Worm (Caenorhabditis elegans): ENCODE measurements around the gene gfi-3.

Gene gfi-3

ce11 chrX:14508823-14509259, 28.5 kb downstream of the gfi-3 start (continued):
- TF ChIP-seq C06A6.2 (GFP tag; conservative IDR thresholded peaks at IDR 0.05) = no peak
- no peak for TF ChIP-seq F22D6.2 (tag; optimal IDR thresholded peaks at IDR 0.05)
- no peak for TF ChIP-seq ztf-22 (GFP tag; optimal IDR thresholded peaks at IDR 0.05)
- peak; percentile 20 for TF ChIP-seq lin-40 (tag; optimal IDR thresholded peaks at IDR 0.05)
- TF ChIP-seq sptf-2 (GFP tag; optimal IDR thresholded peaks at IDR 0.05) = no peak
- TF ChIP-seq atf-7 (tag; optimal IDR thresholded peaks at IDR 0.05) = no peak
- TF ChIP-seq akir-1 (GFP tag; optimal IDR thresholded peaks at IDR 0.05) = no peak
- no peak for TF ChIP-seq cebp-1 (GFP tag; IDR thresholded peaks at IDR 0.05)
- peak; percentile 45 for TF ChIP-seq cebp-1 (tag; optimal IDR thresholded peaks at IDR 0.05)
- no peak for TF ChIP-seq Y95B8A.8 (GFP tag; IDR thresholded peaks at IDR 0.05)

ce11 chrX:14510358-14510757, 30.0 kb downstream of the gfi-3 start:
- TF ChIP-seq B0035.1 (tag; optimal IDR thresholded peaks at IDR 0.05) = no peak
- TF ChIP-seq ekl-4 (GFP tag; IDR thresholded peaks at IDR 0.05) = no peak

ce11 chrX:14512817-14513216, 32.4 kb downstream of the gfi-3 start, which contains the start of gene fbxa-141:
TSS of gene fbxa-141 (minus strand) at chrX:14512917.
- TF ChIP-seq gei-17 (GFP tag; optimal IDR thresholded peaks at IDR 0.05) (no peak), ceh-27 (GFP tag; optimal IDR thresholded peaks at IDR 0.05) (no peak), him-1 (tag; optimal IDR thresholded peaks at IDR 0.05) (no peak), C17E4.6 (GFP tag; IDR thresholded peaks at IDR 0.05) (no peak), K12H6.12 (tag; optimal IDR thresholded peaks at IDR 0.05) (no peak), cebp-2 (GFP tag; IDR thresholded peaks at IDR 0.05) (no peak), unc-130 (GFP tag; optimal IDR thresholded peaks at IDR 0.05) (no peak), bed-2 (GFP tag; IDR thresholded peaks at IDR 0.05) (no peak), zfh-2 (GFP tag; conservative IDR thresholded peaks at IDR 0.05) (no peak), somi-1 (GFP tag; optimal IDR thresholded peaks at IDR 0.05) (no peak), aptf-3 (GFP tag; IDR thresholded peaks at IDR 0.05) (no peak), dox-1 (GFP tag; IDR thresholded peaks at IDR 0.05) (no peak), lin-26 (GFP tag; IDR thresholded peaks at IDR 0.05) (no peak), let-607 (tag; optimal IDR thresholded peaks at IDR 0.05) (no peak), repo-1 (tag; optimal IDR thresholded peaks at IDR 0.05) (no peak), nhr-80 (tag; optimal IDR thresholded peaks at IDR 0.05) (no peak)

- TF ChIP-seq ztf-28 (GFP tag; IDR thresholded peaks at IDR 0.05) = no peak
- no peak for TF ChIP-seq ztf-25 (GFP tag; IDR thresholded peaks at IDR 0.05)
- TF ChIP-seq ceh-100 (GFP tag; IDR thresholded peaks at IDR 0.05) = no peak
- TF ChIP-seq madf-3 (GFP tag; IDR thresholded peaks at IDR 0.05) = no peak
- no peak for TF ChIP-seq B0035.1 (tag; optimal IDR thresholded peaks at IDR 0.05)
- TF ChIP-seq unc-130 (GFP tag; optimal IDR thresholded peaks at IDR 0.05) = no peak
Observed at ce11 chrX:14513462-14513861, 33.1 kb downstream of the gfi-3 start.

ce11 chrX:14515028-14515427, 34.7 kb downstream of the gfi-3 start, which contains the start of gene gcsh-1:
TSS of gene gcsh-1 (minus strand) at chrX:14515073.
- peak; percentile 66 for TF ChIP-seq nhr-80 (tag; optimal IDR thresholded peaks at IDR 0.05)
- no peak for TF ChIP-seq efl-1 (GFP tag; optimal IDR thresholded peaks at IDR 0.05)
- TF ChIP-seq F39B2.1 (GFP tag; IDR thresholded peaks at IDR 0.05) = no peak
